Fruit fly (Drosophila melanogaster): ENCODE measurements around the gene ovo.

The ovo gene

dm6 chrX:5083647-5084096 is 35.6 kb downstream of the ovo start (continued):
- peak; percentile 72 for TF ChIP-seq CkIIα-i1 (GFP tag; IDR thresholded peaks at IDR 0.05)
- no peak for TF ChIP-seq stwl (tag; optimal IDR thresholded peaks at IDR 0.05)
- peak; percentile 90 for TF ChIP-seq Six4 (GFP tag; optimal IDR thresholded peaks at IDR 0.05)
- peak; percentile 53 for TF ChIP-seq Hey (tag; optimal IDR thresholded peaks at IDR 0.05)
- TF ChIP-seq Sox100B (GFP tag; optimal IDR thresholded peaks at IDR 0.05): peak; percentile 86
- peak; percentile 95 for TF ChIP-seq CG12659 (GFP tag; optimal IDR thresholded peaks at IDR 0.05)
- peak; percentile 94 for TF ChIP-seq CG7556 (GFP tag; optimal IDR thresholded peaks at IDR 0.05)
- TF ChIP-seq CG16813 (GFP tag; IDR thresholded peaks at IDR 0.05; ENCODE audit: partially characterized antibody): peak; percentile 37; the same call in 2 of the 3 replicates
- TF ChIP-seq fu2 (GFP tag; optimal IDR thresholded peaks at IDR 0.05): peak; percentile 92
- peak; percentile 86 for TF ChIP-seq ab (GFP tag; optimal IDR thresholded peaks at IDR 0.05)
- TF ChIP-seq CG16863 (GFP tag; optimal IDR thresholded peaks at IDR 0.05): peak; percentile 93
- peak; percentile 32 for TF ChIP-seq HLHmδ (GFP tag; optimal IDR thresholded peaks at IDR 0.05)
- peak; percentile 77 for TF ChIP-seq CG8290 (GFP tag; optimal IDR thresholded peaks at IDR 0.05)
- TF ChIP-seq CG8290 (tag; optimal IDR thresholded peaks at IDR 0.05): peak; percentile 65 to 98
- peak; percentile 90 for TF ChIP-seq CG4820 (GFP tag; optimal IDR thresholded peaks at IDR 0.05)
- peak; percentile 88 for TF ChIP-seq CG12942 (GFP tag; optimal IDR thresholded peaks at IDR 0.05)
- TF ChIP-seq Gsc (GFP tag; IDR thresholded peaks at IDR 0.05): peak; percentile 89
- peak; percentile 80 for TF ChIP-seq CG15514 (GFP tag; optimal IDR thresholded peaks at IDR 0.05)
- peak; percentile 72 for TF ChIP-seq da (GFP tag; optimal IDR thresholded peaks at IDR 0.05)
- TF ChIP-seq sens-2 (GFP tag; IDR thresholded peaks at IDR 0.05): peak; percentile 93
- TF ChIP-seq CG11560 (tag; IDR thresholded peaks at IDR 0.05): peak; percentile 87
- peak; percentile 68 for TF ChIP-seq knrl (GFP tag; IDR thresholded peaks at IDR 0.05; ENCODE audit: partially characterized antibody)
- peak; percentile 81 for TF ChIP-seq CG12104 (GFP tag; optimal IDR thresholded peaks at IDR 0.05)
- TF ChIP-seq Camta (GFP tag; optimal IDR thresholded peaks at IDR 0.05): peak; percentile 94
- peak; percentile 60 for TF ChIP-seq Sry-δ (GFP tag; optimal IDR thresholded peaks at IDR 0.05)
- TF ChIP-seq mirr (GFP tag; optimal IDR thresholded peaks at IDR 0.05): peak; percentile 92
- TF ChIP-seq danr (GFP tag; IDR thresholded peaks at IDR 0.05): peak; percentile 94
- TF ChIP-seq CG10543 (GFP tag; optimal IDR thresholded peaks at IDR 0.05): peak; percentile 93
- TF ChIP-seq gt (GFP tag; IDR thresholded peaks at IDR 0.05): peak; percentile 90
- TF ChIP-seq Mad (GFP tag; optimal IDR thresholded peaks at IDR 0.05): peak; percentile 94
- TF ChIP-seq ttk (GFP tag; IDR thresholded peaks at IDR 0.05): peak; percentile 96
- peak; percentile 96 for TF ChIP-seq Dbx (GFP tag; IDR thresholded peaks at IDR 0.05)
- peak; percentile 93 for TF ChIP-seq Atf-2 (GFP tag; optimal IDR thresholded peaks at IDR 0.05)
- peak; percentile 94 for TF ChIP-seq CHES-1-like (GFP tag; optimal IDR thresholded peaks at IDR 0.05)
- TF ChIP-seq CG34224 (GFP tag; IDR thresholded peaks at IDR 0.05; ENCODE audit: partially characterized antibody): peak; percentile 50; the same call in 2 of the 3 replicates
- peak; percentile 89 for TF ChIP-seq gcm (GFP tag; optimal IDR thresholded peaks at IDR 0.05)
- peak; percentile 95 for TF ChIP-seq CG11093 (GFP tag; IDR thresholded peaks at IDR 0.05)
- TF ChIP-seq YL-1 (GFP tag; optimal IDR thresholded peaks at IDR 0.05): peak; percentile 87
- TF ChIP-seq chm (GFP tag; IDR thresholded peaks at IDR 0.05): peak; percentile 97
- TF ChIP-seq schlank (tag; optimal IDR thresholded peaks at IDR 0.05): peak; percentile 90
- peak; percentile 89 for TF ChIP-seq CG17385 (GFP tag; optimal IDR thresholded peaks at IDR 0.05)
- TF ChIP-seq CG17912 (GFP tag; optimal IDR thresholded peaks at IDR 0.05): no peak
- TF ChIP-seq CG13624 (GFP tag; optimal IDR thresholded peaks at IDR 0.05): peak; percentile 96
- TF ChIP-seq CG15011 (GFP tag; optimal IDR thresholded peaks at IDR 0.05): peak; percentile 87
- TF ChIP-seq NfI (GFP tag; optimal IDR thresholded peaks at IDR 0.05): peak; percentile 93
- peak; percentile 93 for TF ChIP-seq jigr1 (GFP tag; IDR thresholded peaks at IDR 0.05)
- TF ChIP-seq dmrt11E (tag; optimal IDR thresholded peaks at IDR 0.05): peak; percentile 87
- TF ChIP-seq ems (GFP tag; optimal IDR thresholded peaks at IDR 0.05): peak; percentile 94
- peak; percentile 96 for TF ChIP-seq CG14050 (GFP tag; IDR thresholded peaks at IDR 0.05)
- TF ChIP-seq twi (tag; optimal IDR thresholded peaks at IDR 0.05): peak; percentile 75
- TF ChIP-seq PHDP (tag; optimal IDR thresholded peaks at IDR 0.05): peak; percentile 89

All from whole organism, embryonic.